Worm (Caenorhabditis elegans): ENCODE data around the gene tub-1.

DNA sequence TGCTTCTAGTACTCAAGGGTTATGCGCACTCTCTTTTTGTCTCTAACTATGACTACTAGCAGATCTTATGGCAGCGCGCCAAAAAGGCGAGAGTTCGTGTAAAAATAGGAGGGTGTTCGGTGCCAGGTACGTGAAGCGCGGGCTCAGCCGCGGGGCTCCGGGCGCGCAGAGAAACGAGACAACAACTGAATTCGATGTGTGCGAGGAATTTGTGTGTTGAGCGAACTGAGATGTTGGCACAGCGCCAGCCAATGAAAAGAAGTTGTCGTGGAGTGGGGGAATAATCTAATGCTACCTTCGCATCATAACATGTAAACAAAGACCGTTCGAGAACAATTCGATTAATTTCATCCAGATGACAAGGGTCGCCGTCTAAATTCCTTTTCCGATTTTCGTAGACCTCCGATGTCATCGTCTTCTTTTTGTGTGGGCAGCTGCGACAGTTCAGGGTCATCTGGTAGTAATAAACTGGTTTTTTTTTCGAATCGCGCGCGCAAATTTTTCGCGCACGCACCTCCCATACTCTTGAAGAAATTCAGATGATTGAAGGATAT is 25.3 kb downstream of the tub-1 start:
- peak; percentile 3; the same call in 1 of the 2 replicates for TF ChIP-seq pes-1 (GFP tag; IDR thresholded peaks at IDR 0.05)
- no peak for TF ChIP-seq ama-1 (optimal IDR thresholded peaks at IDR 0.05)
- TF ChIP-seq flt-1 (GFP tag; IDR thresholded peaks at IDR 0.05) = no peak
- TF ChIP-seq scrt-1 (GFP tag; IDR thresholded peaks at IDR 0.05) = no peak
- TF ChIP-seq B0310.2 (tag; optimal IDR thresholded peaks at IDR 0.05) = no peak
- TF ChIP-seq tbx-11 (GFP tag; IDR thresholded peaks at IDR 0.05) = no peak
- TF ChIP-seq hnd-1 (tag; optimal IDR thresholded peaks at IDR 0.05) = no peak
- no peak for TF ChIP-seq hmbx-1 (tag; optimal IDR thresholded peaks at IDR 0.05)
- no peak for TF ChIP-seq F13C5.2 (tag; optimal IDR thresholded peaks at IDR 0.05)
- TF ChIP-seq ceh-36 (tag; optimal IDR thresholded peaks at IDR 0.05) = no peak
- no peak for TF ChIP-seq hmg-4 (GFP tag; optimal IDR thresholded peaks at IDR 0.05)
- no peak for TF ChIP-seq ets-7 (tag; optimal IDR thresholded peaks at IDR 0.05)
- TF ChIP-seq sea-1 (GFP tag; conservative IDR thresholded peaks at IDR 0.05) = no peak
- no peak for TF ChIP-seq tbx-37 (GFP tag; conservative IDR thresholded peaks at IDR 0.05)

Data from whole organism, early embryonic.